Fruit fly (Drosophila melanogaster): ENCODE results near the gene CG13639.
A peak's percentile ranks its signal among the peaks of the same experiment; 100 is the strongest.

Gene CG13639

dm6 chr3R:24823061-24823460 lies 37.1 kb downstream of the CG13639 start:
- no peak for TF ChIP-seq CG15710 (tag; optimal IDR thresholded peaks at IDR 0.05)
- no peak for TF ChIP-seq Ets98B (GFP tag; IDR thresholded peaks at IDR 0.05)
- TF ChIP-seq D1 (tag; optimal IDR thresholded peaks at IDR 0.05), result no peak
- TF ChIP-seq CG8301 (tag; optimal IDR thresholded peaks at IDR 0.05), result no peak
- no peak for TF ChIP-seq gl (tag; optimal IDR thresholded peaks at IDR 0.05)
- TF ChIP-seq CG34367 (tag; optimal IDR thresholded peaks at IDR 0.05), result no peak
- TF ChIP-seq CG8159 (tag; optimal IDR thresholded peaks at IDR 0.05), result no peak
- TF ChIP-seq fd96Ca (GFP tag; IDR thresholded peaks at IDR 0.05), result no peak
- TF ChIP-seq Pif1B (GFP tag; optimal IDR thresholded peaks at IDR 0.05), result no peak
- TF ChIP-seq CG13204 (GFP tag; optimal IDR thresholded peaks at IDR 0.05), result no peak
- no peak for TF ChIP-seq CG4496 (GFP tag; IDR thresholded peaks at IDR 0.05)

dm6 chr3R:24816993-24817854 lies 42.9 kb downstream of the CG13639 start, which contains the start of the genes CG5808 and Saf-B:
TSS of gene CG5808 (minus strand) at chr3R:24817007.
TSS of gene Saf-B (plus strand) at chr3R:24817464.
- TF ChIP-seq CG32121 (GFP tag; IDR thresholded peaks at IDR 0.05), result 0 out of 2 replicates have a peak, but pooled peaks have one; percentile 21
- no peak for TF ChIP-seq CG10348 (GFP tag; IDR thresholded peaks at IDR 0.05)

dm6 chr3R:24813637-24814301 lies 46.4 kb downstream of the CG13639 start, which contains the start of the genes lili and CG34150:
TSS of gene lili (minus strand) at chr3R:24814012.
TSS of gene CG34150 (plus strand) at chr3R:24814262.
- TF ChIP-seq CG9948 (tag; optimal IDR thresholded peaks at IDR 0.05) (peak; percentile 38), CG15710 (tag; optimal IDR thresholded peaks at IDR 0.05) (peak; percentile 60), CG8301 (tag; optimal IDR thresholded peaks at IDR 0.05) (no peak), EcR (GFP tag; optimal IDR thresholded peaks at IDR 0.05) (peak; percentile 22), CG14655 (GFP tag; optimal IDR thresholded peaks at IDR 0.05) (no peak), CG12605 (GFP tag; IDR thresholded peaks at IDR 0.05) (peak; percentile 27), CG4496 (GFP tag; IDR thresholded peaks at IDR 0.05) (peak; percentile 79), Pif1A (GFP tag; optimal IDR thresholded peaks at IDR 0.05) (no peak), gl (tag; optimal IDR thresholded peaks at IDR 0.05) (no peak), Pif1B (GFP tag; optimal IDR thresholded peaks at IDR 0.05) (no peak), CG34367 (tag; optimal IDR thresholded peaks at IDR 0.05) (no peak), Ets98B (GFP tag; IDR thresholded peaks at IDR 0.05) (peak; percentile 38; the same call in 1 of the 2 replicates), CG17806 (tag; optimal IDR thresholded peaks at IDR 0.05) (peak; percentile 39), CG13204 (GFP tag; optimal IDR thresholded peaks at IDR 0.05) (no peak), D1 (tag; optimal IDR thresholded peaks at IDR 0.05) (no peak), CG10348 (GFP tag; IDR thresholded peaks at IDR 0.05) (no peak), CG8159 (tag; optimal IDR thresholded peaks at IDR 0.05) (no peak), rn (GFP tag; IDR thresholded peaks at IDR 0.05) (no peak), CG32121 (GFP tag; IDR thresholded peaks at IDR 0.05) (peak; percentile 28; the same call in 1 of the 2 replicates), fd96Ca (GFP tag; IDR thresholded peaks at IDR 0.05) (no peak), Snoo (tag; optimal IDR thresholded peaks at IDR 0.05) (peak; percentile 31)

dm6 chr3R:24812987-24813636 lies 47.1 kb downstream of the CG13639 start:
- TF ChIP-seq fd96Ca (GFP tag; IDR thresholded peaks at IDR 0.05) (no peak), CG12605 (GFP tag; IDR thresholded peaks at IDR 0.05) (peak; percentile 64)

dm6 chr3R:24812394-24812793 lies 47.8 kb downstream of the CG13639 start:
- no peak for TF ChIP-seq CG32121 (GFP tag; IDR thresholded peaks at IDR 0.05)
- no peak for TF ChIP-seq EcR (GFP tag; optimal IDR thresholded peaks at IDR 0.05)
- TF ChIP-seq Pif1B (GFP tag; optimal IDR thresholded peaks at IDR 0.05), result no peak
- no peak for TF ChIP-seq CG8301 (tag; optimal IDR thresholded peaks at IDR 0.05)
- no peak for TF ChIP-seq Ets98B (GFP tag; IDR thresholded peaks at IDR 0.05)

dm6 chr3R:24810844-24811625 lies 49.1 kb downstream of the CG13639 start:
- TF ChIP-seq CG8301 (tag; optimal IDR thresholded peaks at IDR 0.05) (peak; percentile 95), Snoo (tag; optimal IDR thresholded peaks at IDR 0.05) (peak; percentile 69), CG32121 (GFP tag; IDR thresholded peaks at IDR 0.05) (peak; percentile 93), CG13204 (GFP tag; optimal IDR thresholded peaks at IDR 0.05) (no peak), Pif1B (GFP tag; optimal IDR thresholded peaks at IDR 0.05) (peak; percentile 93), Ets98B (GFP tag; IDR thresholded peaks at IDR 0.05) (peak; percentile 97), EcR (GFP tag; optimal IDR thresholded peaks at IDR 0.05) (peak; percentile 95), D1 (tag; optimal IDR thresholded peaks at IDR 0.05) (no peak), gl (tag; optimal IDR thresholded peaks at IDR 0.05) (peak; percentile 85), fd96Ca (GFP tag; IDR thresholded peaks at IDR 0.05) (peak; percentile 98), CG17806 (tag; optimal IDR thresholded peaks at IDR 0.05) (peak; percentile 92), rn (GFP tag; IDR thresholded peaks at IDR 0.05) (peak; percentile 89), CG4496 (GFP tag; IDR thresholded peaks at IDR 0.05) (peak; percentile 98), CG9948 (tag; optimal IDR thresholded peaks at IDR 0.05) (peak; percentile 88), CG8159 (tag; optimal IDR thresholded peaks at IDR 0.05) (peak; percentile 88), CG14655 (GFP tag; optimal IDR thresholded peaks at IDR 0.05) (peak; percentile 96), CG10348 (GFP tag; IDR thresholded peaks at IDR 0.05) (peak; percentile 85), CG34367 (tag; optimal IDR thresholded peaks at IDR 0.05) (peak; percentile 92), CG12605 (GFP tag; IDR thresholded peaks at IDR 0.05) (peak; percentile 94), Pif1A (GFP tag; optimal IDR thresholded peaks at IDR 0.05) (peak; percentile 93), CG15710 (tag; optimal IDR thresholded peaks at IDR 0.05) (peak; percentile 90)
